Worm (Caenorhabditis elegans) whole organism, L3 larva: ENCODE measurements around the gene F36F12.1.
A peak's percentile ranks its signal among the peaks of the same experiment; 100 is the strongest.

Experiments used
- aly-2 ChIP-seq: fragments of 150-350 bp; optimal IDR thresholded peaks from 2 replicates; lab custom pipeline; 2014; ENCODE audit warnings: missing biosample characterization, missing genetic modification characterization
- ceh-9 ChIP-seq: sonication (generic microtip); optimal IDR thresholded peaks from 2 replicates; lab custom pipeline; 2018; ENCODE audit warnings: missing biosample characterization, missing genetic modification characterization
- daf-12 ChIP-seq: fragments of 150-350 bp; optimal IDR thresholded peaks from 2 replicates; lab custom pipeline; 2014; ENCODE audit warnings: missing biosample characterization, missing genetic modification reagents, missing genetic modification characterization
- egl-5 ChIP-seq: fragments of 150-350 bp; optimal IDR thresholded peaks from 2 replicates; lab custom pipeline; 2017; ENCODE audit warnings: missing biosample characterization, missing genetic modification reagents, missing genetic modification characterization, inconsistent platforms
- elt-2 ChIP-seq: sonication (generic microtip); optimal IDR thresholded peaks from 2 replicates; lab custom pipeline; 2016; ENCODE audit warnings: missing genetic modification reagents, mild to moderate bottlenecking, missing genetic modification characterization, missing compliant biosample characterization
- eor-1 ChIP-seq, 2 experiments: fragments of 150-350 bp; optimal IDR thresholded peaks; 2 replicates each; lab custom pipeline; 2014 to 2018; ENCODE audit warnings: missing biosample characterization in 2 of 2, missing genetic modification characterization in 2 of 2
- fkh-10 ChIP-seq: sonication (generic microtip); optimal IDR thresholded peaks from 2 replicates; lab custom pipeline; 2017; ENCODE audit warnings: missing biosample characterization, missing genetic modification reagents, missing genetic modification characterization
- fkh-2 ChIP-seq: fragments of 150-350 bp; optimal IDR thresholded peaks from 2 replicates; lab custom pipeline; 2014; ENCODE audit warnings: missing biosample characterization, missing genetic modification reagents, missing genetic modification characterization
- fos-1 ChIP-seq: fragments of 150-350 bp; optimal IDR thresholded peaks from 2 replicates; lab custom pipeline; 2014; ENCODE audit warnings: missing biosample characterization, missing genetic modification characterization
- hmg-11 ChIP-seq: sonication (generic microtip); optimal IDR thresholded peaks from 2 replicates; lab custom pipeline; 2016; ENCODE audit warnings: missing genetic modification characterization, missing compliant biosample characterization
- jun-1 ChIP-seq: fragments of 150-350 bp; optimal IDR thresholded peaks from 2 replicates; lab custom pipeline; 2014; ENCODE audit warnings: missing biosample characterization, missing genetic modification reagents, missing genetic modification characterization
- lin-39 ChIP-seq: fragments of 150-350 bp; optimal IDR thresholded peaks from 2 replicates; lab custom pipeline; 2018; ENCODE audit warnings: missing biosample characterization, missing genetic modification reagents, missing genetic modification characterization
- mml-1 ChIP-seq: fragments of 150-350 bp; sonication (generic microtip); optimal IDR thresholded peaks from 3 replicates; lab custom pipeline; 2014; ENCODE audit warnings: missing biosample characterization, missing genetic modification characterization
- nhr-11 ChIP-seq: fragments of 150-350 bp; optimal IDR thresholded peaks from 2 replicates; lab custom pipeline; 2014; ENCODE audit warnings: missing biosample characterization, missing genetic modification characterization
- nhr-12 ChIP-seq: fragments of 150-350 bp; optimal IDR thresholded peaks from 2 replicates; lab custom pipeline; 2014; ENCODE audit warnings: missing biosample characterization, missing genetic modification characterization
- nhr-23 ChIP-seq: fragments of 150-350 bp; optimal IDR thresholded peaks from 2 replicates; lab custom pipeline; 2014; ENCODE audit warnings: missing biosample characterization, missing genetic modification reagents, missing genetic modification characterization
- nhr-43 ChIP-seq: sonication (generic microtip); optimal IDR thresholded peaks from 2 replicates; lab custom pipeline; 2016; ENCODE audit warnings: mild to moderate bottlenecking, missing genetic modification characterization, missing compliant biosample characterization; ENCODE audit not compliant: poor library complexity, severe bottlenecking
- nhr-76 ChIP-seq: fragments of 150-350 bp; sonication (generic microtip); optimal IDR thresholded peaks from 5 replicates; lab custom pipeline; 2014; ENCODE audit warnings: missing biosample characterization, missing genetic modification characterization
- pha-4 ChIP-seq: fragments of 150-350 bp; optimal IDR thresholded peaks from 2 replicates; lab custom pipeline; 2014; ENCODE audit warnings: missing biosample characterization, missing genetic modification reagents, missing genetic modification characterization
- pqm-1 ChIP-seq: fragments of 150-350 bp; optimal IDR thresholded peaks from 2 replicates; lab custom pipeline; 2017; ENCODE audit warnings: missing biosample characterization, missing genetic modification characterization, inconsistent platforms
- skn-1 ChIP-seq: fragments of 150-350 bp; optimal IDR thresholded peaks from 2 replicates; lab custom pipeline; 2014; ENCODE audit warnings: missing biosample characterization, missing genetic modification characterization
- zag-1 ChIP-seq: fragments of 150-350 bp; optimal IDR thresholded peaks from 2 replicates; lab custom pipeline; 2014; ENCODE audit warnings: missing biosample characterization, missing genetic modification characterization
- ztf-4 ChIP-seq: fragments of 150-350 bp; optimal IDR thresholded peaks from 2 replicates; lab custom pipeline; 2014; ENCODE audit warnings: missing biosample characterization, missing genetic modification characterization

F36F12.1 gene

DNA sequence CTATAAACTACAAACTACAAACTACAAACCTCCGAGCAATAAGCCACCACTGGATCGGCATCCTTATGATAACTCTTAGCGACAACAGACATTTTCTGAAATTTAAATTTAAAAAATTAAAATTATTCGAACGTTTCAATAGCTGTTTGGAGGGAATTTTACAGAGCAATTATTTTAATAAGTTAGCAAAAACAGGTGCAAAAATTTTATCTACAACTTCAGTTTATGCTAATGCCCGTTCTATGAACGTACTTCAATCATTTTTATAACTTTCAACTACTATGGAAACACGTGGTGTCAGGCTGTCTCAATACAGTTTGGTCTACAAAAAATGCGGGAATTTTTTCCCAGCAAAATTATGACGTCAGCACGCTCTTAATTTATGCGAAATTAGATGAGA is 49.5 kb downstream of the F36F12.1 start, which contains the start of gene comt-5:
Gene comt-5 (minus strand): TSS at position 101 of the 400 bp plus-strand sequence.
- TF ChIP-seq ceh-9 (tag; lab: Kevin White, UChicago) (no peak), aly-2 (tag; lab: Kevin White, UChicago) (no peak), nhr-12 (no peak)

- TF ChIP-seq daf-12 (tag; lab: Kevin White, UChicago): no peak
- TF ChIP-seq fkh-10 (GFP tag; lab: Kevin White, UChicago): no peak
- TF ChIP-seq ztf-4 (tag; lab: Kevin White, UChicago): no peak
These were observed 51.5 kb downstream of the F36F12.1 start, which contains the start of gene Y40B10A.11 for ce11 chrV:2051507-2051906. Y40B10A.11 (minus strand) TSS chrV:2051607.

DNA sequence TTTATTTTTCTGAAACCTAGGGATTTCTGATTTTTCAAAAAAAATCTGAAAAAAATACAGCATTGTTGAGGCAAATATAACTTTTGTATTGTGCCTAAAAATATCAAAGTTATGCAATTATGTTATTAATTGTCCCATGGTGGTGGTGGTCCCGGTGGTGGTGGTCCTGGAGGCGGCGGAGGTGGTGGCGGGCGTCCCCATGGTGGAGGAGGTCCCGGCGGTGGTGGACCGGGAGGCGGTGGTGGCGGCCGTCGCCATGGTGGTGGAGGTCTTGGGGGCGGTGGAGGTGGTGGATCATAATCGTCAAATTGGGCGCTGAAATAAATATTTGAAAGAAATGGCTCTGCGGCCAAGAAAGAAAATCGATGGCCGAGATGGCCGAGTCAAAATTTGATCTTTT is 52.2 kb downstream of the F36F12.1 start:
- TF ChIP-seq fkh-2 (tag; lab: Kevin White, UChicago) (no peak), lin-39 (tag; lab: Kevin White, UChicago) (no peak), nhr-43 (tag; lab: Kevin White, UChicago) (no peak), nhr-11 (tag; lab: Kevin White, UChicago) (no peak), jun-1 (tag; lab: Kevin White, UChicago) (no peak), aly-2 (tag; lab: Kevin White, UChicago) (no peak), nhr-76 (no peak), elt-2 (tag; lab: Kevin White, UChicago) (no peak), pha-4 (tag; lab: Kevin White, UChicago) (no peak), nhr-23 (tag; lab: Kevin White, UChicago) (no peak)

DNA sequence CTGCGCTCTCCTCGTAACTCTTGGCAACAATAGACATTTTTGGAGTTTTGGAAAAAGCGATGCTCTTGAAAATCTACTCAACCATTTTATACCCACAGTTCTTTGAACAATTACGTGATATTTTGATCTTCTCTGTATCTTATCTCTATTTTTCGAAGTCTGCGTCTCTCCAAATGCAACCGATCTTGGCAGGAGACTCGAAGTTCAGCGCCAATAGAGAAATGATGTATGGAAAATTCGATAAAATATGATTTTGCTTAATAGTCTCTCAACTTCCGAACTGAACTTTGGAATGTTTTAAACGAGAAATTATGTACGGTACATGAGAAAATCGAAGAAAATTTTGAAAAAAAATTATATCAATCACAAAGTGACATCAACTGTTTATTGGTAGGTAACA is 52.9 kb downstream of the F36F12.1 start, which contains the start of gene comt-4:
Gene comt-4 (minus strand): TSS at position 50 of the 400 bp plus-strand sequence.
- TF ChIP-seq hmg-11 (tag; lab: Kevin White, UChicago) (no peak), elt-2 (tag; lab: Kevin White, UChicago) (peak; percentile 51), pqm-1 (tag; lab: Kevin White, UChicago) (peak; percentile 60), nhr-76 (no peak), egl-5 (no peak), mml-1 (tag; lab: Kevin White, UChicago) (no peak), aly-2 (tag; lab: Kevin White, UChicago) (no peak), eor-1 (tag; optimal IDR thresholded peaks at IDR 0.05; lab: Kevin White, UChicago) (no peak), lin-39 (tag; lab: Kevin White, UChicago) (no peak), skn-1 (tag; lab: Kevin White, UChicago) (no peak), zag-1 (tag; lab: Kevin White, UChicago) (no peak), fos-1 (no peak), nhr-12 (no peak)
